Fruit fly (Drosophila melanogaster) whole organism, embryonic: ENCODE results near the gene CG9166.

Source experiments
- BEAF-32 ChIP-seq: fragments of 200-800 bp; sonication (Bioruptor generic); optimal IDR thresholded peaks from 3 replicates; lab custom pipeline; 2017; ENCODE audit warnings: missing biosample characterization, missing genetic modification characterization, mild to moderate bottlenecking, moderate library complexity, missing genetic modification reagents
- Bgb ChIP-seq: fragments of 200-800 bp; sonication (Bioruptor generic); IDR thresholded peaks from 2 replicates; pipeline ENCODE4 v1.3.6; 2022; ENCODE audit warnings: missing biosample characterization, missing genetic modification characterization; ENCODE audit not compliant: partially characterized antibody
- CG11398 ChIP-seq: fragments of 200-800 bp; sonication (Bioruptor generic); optimal IDR thresholded peaks from 2 replicates; lab custom pipeline; 2016; ENCODE audit warnings: missing biosample characterization, missing genetic modification characterization
- CG11504 ChIP-seq: fragments of 200-800 bp; sonication (Bioruptor generic); optimal IDR thresholded peaks from 3 replicates; lab custom pipeline; 2019; ENCODE audit warnings: missing biosample characterization, mild to moderate bottlenecking, missing genetic modification characterization, moderate library complexity
- CG14014 ChIP-seq: fragments of 200-800 bp; sonication (Bioruptor generic); IDR thresholded peaks from 2 replicates; pipeline ENCODE4 v1.3.6; 2022; ENCODE audit warnings: missing biosample characterization, missing genetic modification characterization
- CG15011 ChIP-seq: fragments of 200-800 bp; sonication (Bioruptor generic); optimal IDR thresholded peaks from 3 replicates; lab custom pipeline; 2018; ENCODE audit warnings: missing biosample characterization, mild to moderate bottlenecking, missing genetic modification characterization
- CG15696 ChIP-seq: fragments of 200-800 bp; sonication (Bioruptor generic); optimal IDR thresholded peaks from 2 replicates; lab custom pipeline; 2019; ENCODE audit warnings: missing biosample characterization, mild to moderate bottlenecking, missing genetic modification characterization, moderate library complexity
- CG1602 ChIP-seq: fragments of 200-800 bp; sonication (Bioruptor generic); optimal IDR thresholded peaks from 3 replicates; lab custom pipeline; 2016; ENCODE audit warnings: missing biosample characterization, missing genetic modification characterization
- CG2875 ChIP-seq: fragments of 200-800 bp; sonication (Bioruptor generic); optimal IDR thresholded peaks from 2 replicates; lab custom pipeline; 2017; ENCODE audit warnings: missing biosample characterization, mild to moderate bottlenecking, missing genetic modification characterization, missing genetic modification reagents
- CG30020 ChIP-seq: fragments of 200-800 bp; optimal IDR thresholded peaks from 2 replicates; lab custom pipeline; 2019; ENCODE audit warnings: missing biosample characterization, mild to moderate bottlenecking, missing genetic modification characterization, moderate library complexity
- CG30403 ChIP-seq: fragments of 200-800 bp; sonication (Bioruptor generic); optimal IDR thresholded peaks from 3 replicates; lab custom pipeline; 2016; ENCODE audit warnings: missing biosample characterization, missing genetic modification characterization
- CG30431 ChIP-seq: fragments of 200-800 bp; sonication (Bioruptor generic); optimal IDR thresholded peaks from 2 replicates; lab custom pipeline; 2017; ENCODE audit warnings: missing biosample characterization, missing genetic modification characterization
- CG3407 ChIP-seq: fragments of 200-800 bp; sonication (Bioruptor generic); optimal IDR thresholded peaks from 2 replicates; lab custom pipeline; 2018; ENCODE audit warnings: missing biosample characterization, mild to moderate bottlenecking, missing genetic modification characterization
- CG34224 ChIP-seq: fragments of 200-800 bp; sonication (Bioruptor generic); IDR thresholded peaks from 3 replicates; pipeline ENCODE4 v1.3.6; 2022; ENCODE audit warnings: missing biosample characterization, missing genetic modification characterization; ENCODE audit not compliant: partially characterized antibody
- CG3838 ChIP-seq: fragments of 200-800 bp; sonication (Bioruptor generic); optimal IDR thresholded peaks from 3 replicates; lab custom pipeline; 2016; ENCODE audit warnings: missing biosample characterization, missing genetic modification characterization
- CG43689 ChIP-seq: fragments of 200-800 bp; sonication (Bioruptor generic); IDR thresholded peaks from 2 replicates; pipeline ENCODE4 v1.3.6; 2022; ENCODE audit warnings: missing biosample characterization, missing genetic modification characterization
- CG4707 ChIP-seq: fragments of 200-800 bp; sonication (Bioruptor generic); optimal IDR thresholded peaks from 2 replicates; lab custom pipeline; 2018; ENCODE audit warnings: missing biosample characterization, mild to moderate bottlenecking, missing genetic modification characterization, moderate library complexity
- CG4730 ChIP-seq: fragments of 200-800 bp; sonication (Bioruptor generic); IDR thresholded peaks from 2 replicates; pipeline ENCODE4 v1.3.6; 2022; ENCODE audit warnings: missing biosample characterization, missing genetic modification characterization
- CG6254 ChIP-seq: fragments of 200-800 bp; sonication (Bioruptor generic); optimal IDR thresholded peaks from 3 replicates; lab custom pipeline; 2017; ENCODE audit warnings: mild to moderate bottlenecking, missing biosample characterization, missing genetic modification reagents, missing genetic modification characterization
- CG6765 ChIP-seq: fragments of 200-800 bp; sonication (Bioruptor generic); optimal IDR thresholded peaks from 3 replicates; lab custom pipeline; 2017; ENCODE audit warnings: missing biosample characterization, mild to moderate bottlenecking, missing genetic modification characterization
- CG6813 ChIP-seq: fragments of 200-800 bp; sonication (Bioruptor generic); optimal IDR thresholded peaks from 2 replicates; lab custom pipeline; 2017; ENCODE audit warnings: missing biosample characterization, missing genetic modification characterization, mild to moderate bottlenecking, moderate library complexity, missing genetic modification reagents
- CG8944 ChIP-seq: fragments of 200-800 bp; sonication (Bioruptor generic); optimal IDR thresholded peaks from 3 replicates; lab custom pipeline; 2016; ENCODE audit warnings: missing biosample characterization, missing genetic modification characterization
- CG9797 ChIP-seq: fragments of 200-800 bp; sonication (Bioruptor generic); optimal IDR thresholded peaks from 3 replicates; lab custom pipeline; 2018; ENCODE audit warnings: missing biosample characterization, mild to moderate bottlenecking, missing genetic modification characterization
- Chrac-16 ChIP-seq: fragments of 200-800 bp; sonication (Bioruptor generic); optimal IDR thresholded peaks from 3 replicates; lab custom pipeline; 2016; ENCODE audit warnings: missing biosample characterization, missing genetic modification characterization
- CrebB ChIP-seq: fragments of 200-800 bp; sonication (Bioruptor generic); optimal IDR thresholded peaks from 3 replicates; lab custom pipeline; 2018; ENCODE audit warnings: missing biosample characterization, mild to moderate bottlenecking, missing genetic modification characterization
- D ChIP-seq, 2 experiments: fragments of 200-800 bp in 1 of 2; fragments of >200 bp in 1 of 2; sonication (Bioruptor generic) in 1 of 2; optimal IDR thresholded peaks; 2 replicates in 1 of 2; 3 replicates in 1 of 2; lab custom pipeline; 2017; ENCODE audit warnings: mild to moderate bottlenecking in 1 of 2, missing biosample characterization in 1 of 2, missing genetic modification characterization in 1 of 2, missing genetic modification reagents in 1 of 2
- Dip3 ChIP-seq: fragments of 200-800 bp; sonication (Bioruptor generic); optimal IDR thresholded peaks from 3 replicates; lab custom pipeline; 2016; ENCODE audit warnings: missing biosample characterization, missing genetic modification characterization
- Mrtf ChIP-seq: fragments of 200-800 bp; sonication (Bioruptor generic); IDR thresholded peaks from 3 replicates; pipeline ENCODE4 v1.3.6; 2022; ENCODE audit warnings: missing biosample characterization, missing genetic modification characterization
- Nf-YC ChIP-seq: fragments of 200-800 bp; optimal IDR thresholded peaks from 3 replicates; lab custom pipeline; 2019; ENCODE audit warnings: missing biosample characterization, mild to moderate bottlenecking, missing genetic modification characterization, moderate library complexity
- Oli ChIP-seq: fragments of 200-800 bp; sonication (Bioruptor generic); optimal IDR thresholded peaks from 2 replicates; lab custom pipeline; 2018; ENCODE audit warnings: missing biosample characterization, mild to moderate bottlenecking, missing genetic modification characterization, moderate library complexity
- Poxn ChIP-seq: fragments of 200-800 bp; sonication (Bioruptor generic); IDR thresholded peaks from 2 replicates; pipeline ENCODE4 v1.3.6; 2022; ENCODE audit warnings: missing biosample characterization, missing genetic modification characterization
- Trl ChIP-seq, 3 experiments: fragments of >200 bp in 2 of 3; fragments of 200-800 bp in 1 of 3; sonication (Bioruptor generic) in 1 of 3; optimal IDR thresholded peaks; 2 replicates in 1 of 3; 3 replicates in 2 of 3; lab custom pipeline; 2016 to 2017; ENCODE audit warnings: missing biosample characterization in 1 of 3, missing genetic modification characterization in 1 of 3
- Vsx1 ChIP-seq: fragments of 200-800 bp; sonication (Bioruptor generic); optimal IDR thresholded peaks from 2 replicates; lab custom pipeline; 2017; ENCODE audit warnings: missing biosample characterization, mild to moderate bottlenecking, missing genetic modification characterization, missing genetic modification reagents
- YL-1 ChIP-seq: fragments of 200-800 bp; sonication (Bioruptor generic); optimal IDR thresholded peaks from 3 replicates; lab custom pipeline; 2017; ENCODE audit warnings: missing biosample characterization, mild to moderate bottlenecking, missing genetic modification characterization
- ac ChIP-seq: fragments of 200-800 bp; sonication (Bioruptor generic); optimal IDR thresholded peaks from 3 replicates; lab custom pipeline; 2017; ENCODE audit warnings: missing biosample characterization, mild to moderate bottlenecking, missing genetic modification characterization
- al ChIP-seq: fragments of 200-800 bp; sonication (Bioruptor generic); IDR thresholded peaks from 2 replicates; pipeline ENCODE4 v1.3.6; 2022; ENCODE audit warnings: missing biosample characterization, missing genetic modification characterization
- cg ChIP-seq: fragments of 200-800 bp; sonication (Bioruptor generic); optimal IDR thresholded peaks from 3 replicates; lab custom pipeline; 2019; ENCODE audit warnings: missing biosample characterization, mild to moderate bottlenecking, missing genetic modification characterization, moderate library complexity
- chinmo ChIP-seq: fragments of 200-800 bp; sonication (Bioruptor generic); IDR thresholded peaks from 4 replicates; pipeline ENCODE4 v1.3.6; 2022; ENCODE audit warnings: missing biosample characterization, missing genetic modification characterization; ENCODE audit not compliant: partially characterized antibody
- dpn ChIP-seq, 2 experiments: fragments of 200-800 bp; sonication (Bioruptor generic); optimal IDR thresholded peaks; 3 replicates each; lab custom pipeline; 2016; ENCODE audit warnings: missing biosample characterization in 2 of 2, missing genetic modification characterization in 2 of 2
- emc ChIP-seq: fragments of 200-800 bp; sonication (Bioruptor generic); optimal IDR thresholded peaks from 2 replicates; lab custom pipeline; 2016; ENCODE audit warnings: missing biosample characterization, missing genetic modification characterization
- her ChIP-seq: fragments of 200-800 bp; sonication (Bioruptor generic); optimal IDR thresholded peaks from 2 replicates; lab custom pipeline; 2016; ENCODE audit warnings: missing biosample characterization, missing genetic modification characterization
- kah ChIP-seq: fragments of 200-800 bp; sonication (Bioruptor generic); optimal IDR thresholded peaks from 2 replicates; lab custom pipeline; 2018; ENCODE audit warnings: missing biosample characterization, mild to moderate bottlenecking, missing genetic modification characterization
- nom ChIP-seq: fragments of 200-800 bp; sonication (Bioruptor generic); optimal IDR thresholded peaks from 2 replicates; lab custom pipeline; 2017; ENCODE audit warnings: missing biosample characterization, missing genetic modification characterization, mild to moderate bottlenecking, moderate library complexity, missing genetic modification reagents
- pfk ChIP-seq: fragments of 200-800 bp; sonication (Bioruptor generic); optimal IDR thresholded peaks from 2 replicates; lab custom pipeline; 2018; ENCODE audit warnings: missing biosample characterization, mild to moderate bottlenecking, missing genetic modification characterization, moderate library complexity
- prd ChIP-seq, 3 experiments: fragments of >200 bp in 2 of 3; fragments of 200-800 bp in 1 of 3; sonication (Bioruptor generic) in 1 of 3; optimal IDR thresholded peaks in 2 of 3; IDR thresholded peaks in 1 of 3; 2 replicates in 2 of 3; 3 replicates in 1 of 3; pipeline versions ENCODE4 v1.3.6 to Lab custom; 2017 to 2022; ENCODE audit warnings: missing biosample characterization in 1 of 3, missing genetic modification characterization in 1 of 3
- rib ChIP-seq: fragments of 200-800 bp; sonication (Bioruptor generic); IDR thresholded peaks from 2 replicates; pipeline ENCODE4 v1.3.6; 2022; ENCODE audit warnings: missing biosample characterization, missing genetic modification characterization
- sd ChIP-seq: fragments of 200-800 bp; sonication (Bioruptor generic); optimal IDR thresholded peaks from 3 replicates; lab custom pipeline; 2018; ENCODE audit warnings: missing biosample characterization, mild to moderate bottlenecking, missing genetic modification characterization, moderate library complexity

Gene CG9166

DNA sequence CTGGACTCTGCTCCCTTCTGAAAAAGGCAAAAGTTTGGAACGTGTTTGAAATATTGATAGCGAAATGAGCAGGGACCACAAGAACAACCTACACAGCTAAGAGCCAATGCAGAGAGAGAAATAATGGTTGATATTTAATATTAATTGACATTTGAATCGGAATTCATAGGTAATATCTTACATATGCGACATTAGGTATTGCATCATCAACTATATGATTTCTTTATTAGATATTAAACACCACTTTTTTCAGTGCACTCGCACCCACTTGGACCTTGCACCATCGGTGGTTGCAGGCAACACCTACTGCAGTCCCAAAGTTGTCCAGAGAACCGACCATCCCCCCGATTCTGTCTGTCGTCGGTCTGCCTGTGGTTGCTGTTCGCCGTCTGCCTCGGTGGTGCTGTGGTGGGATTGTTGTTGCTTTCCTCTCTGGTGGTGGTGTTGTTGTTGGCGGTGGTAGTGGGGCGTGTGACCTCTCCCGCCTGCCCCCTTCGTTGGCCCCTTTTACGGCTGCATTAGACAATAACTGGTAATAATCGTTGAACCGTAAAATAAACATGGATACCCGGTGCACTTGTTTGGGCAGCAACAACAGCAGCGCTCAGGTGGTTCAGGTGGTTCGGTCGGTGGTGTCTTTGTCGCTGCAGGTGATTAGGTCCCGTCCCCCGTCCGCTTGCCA, 28.1 kb downstream of the CG9166 start (continued):
- no peak for TF ChIP-seq rib (GFP tag; lab: Robert Waterston, UW)
- TF ChIP-seq pfk: no peak
- no peak for TF ChIP-seq ac (GFP tag; lab: Kevin White, UChicago)
- TF ChIP-seq CG34224 (GFP tag; lab: Robert Waterston, UW): no peak
- no peak for TF ChIP-seq CG8944 (GFP tag; lab: Kevin White, UChicago)
- TF ChIP-seq CG14014 (GFP tag; lab: Robert Waterston, UW): peak; percentile 24; the same call in 1 of the 2 replicates
- no peak for TF ChIP-seq CG15011
- peak; percentile 51 for TF ChIP-seq CG3407 (GFP tag; lab: Kevin White, UChicago)
- TF ChIP-seq Oli (tag; lab: Kevin White, UChicago): peak; percentile 66
- no peak for TF ChIP-seq Poxn
- no peak for TF ChIP-seq CG11398 (GFP tag; lab: Kevin White, UChicago)
- TF ChIP-seq her (GFP tag; lab: Kevin White, UChicago): no peak
- no peak for TF ChIP-seq cg (GFP tag; lab: Kevin White, UChicago)
- peak; percentile 60 for TF ChIP-seq CG11504 (tag; lab: Kevin White, UChicago)
- TF ChIP-seq CrebB (tag; lab: Kevin White, UChicago): peak; percentile 45
- no peak for TF ChIP-seq CG9797 (GFP tag; lab: Kevin White, UChicago)
- TF ChIP-seq CG30020 (tag; lab: Kevin White, UChicago): no peak
- TF ChIP-seq al (GFP tag; lab: Robert Waterston, UW): 0 out of 2 replicates have a peak, but pooled peaks have one; percentile 33
- TF ChIP-seq CG3838 (GFP tag; lab: Kevin White, UChicago): peak; percentile 5
- TF ChIP-seq CG2875 (GFP tag; lab: Kevin White, UChicago): peak; percentile 77
- no peak for TF ChIP-seq sd (tag; lab: Kevin White, UChicago)
- TF ChIP-seq CG30403: peak; percentile 41
- peak; percentile 14 for TF ChIP-seq D (optimal IDR thresholded peaks at IDR 0.05; lab: Kevin White, UChicago)
- TF ChIP-seq D (GFP tag; optimal IDR thresholded peaks at IDR 0.05; lab: Kevin White, UChicago): peak; percentile 68
- TF ChIP-seq CG15696 (tag; lab: Kevin White, UChicago): peak; percentile 40
- TF ChIP-seq Dip3 (GFP tag; lab: Kevin White, UChicago): no peak
- TF ChIP-seq CG1602 (GFP tag; lab: Kevin White, UChicago): peak; percentile 51
- TF ChIP-seq BEAF-32 (GFP tag; lab: Kevin White, UChicago): no peak
- TF ChIP-seq CG30431 (GFP tag; lab: Kevin White, UChicago): peak; percentile 56
- TF ChIP-seq CG43689 (GFP tag; lab: Robert Waterston, UW): no peak
- TF ChIP-seq CG6813 (GFP tag; lab: Kevin White, UChicago): peak; percentile 14
- TF ChIP-seq CG4707 (GFP tag; lab: Kevin White, UChicago): peak; percentile 13
- no peak for TF ChIP-seq Vsx1
- no peak for TF ChIP-seq chinmo (GFP tag; lab: Robert Waterston, UW)
- no peak for TF ChIP-seq emc
- TF ChIP-seq Mrtf: no peak
- peak in 1 of 2 experiments; percentile 48 for TF ChIP-seq dpn (GFP tag; optimal IDR thresholded peaks at IDR 0.05; lab: Kevin White, UChicago)
- no peak for TF ChIP-seq YL-1 (GFP tag; lab: Kevin White, UChicago)
- TF ChIP-seq CG6765 (GFP tag; lab: Kevin White, UChicago): no peak
- TF ChIP-seq prd (optimal IDR thresholded peaks at IDR 0.05; lab: Kevin White, UChicago): no peak
- TF ChIP-seq prd (GFP tag; IDR thresholded peaks at IDR 0.05; lab: Robert Waterston, UW): peak; percentile 72
- TF ChIP-seq kah (GFP tag; lab: Kevin White, UChicago): peak; percentile 21
- TF ChIP-seq Nf-YC (tag; lab: Kevin White, UChicago): no peak
- TF ChIP-seq Bgb: no peak
- peak; percentile 32; the same call in 1 of the 2 replicates for TF ChIP-seq CG4730 (GFP tag; lab: Robert Waterston, UW)
- TF ChIP-seq CG6254: peak; percentile 76
- peak; percentile 45 for TF ChIP-seq nom (GFP tag; lab: Kevin White, UChicago)
- TF ChIP-seq Chrac-16: peak; percentile 50
- no peak for TF ChIP-seq Trl (optimal IDR thresholded peaks at IDR 0.05; lab: Kevin White, UChicago)
- no peak for TF ChIP-seq Trl (GFP tag; optimal IDR thresholded peaks at IDR 0.05; lab: Kevin White, UChicago)
